Worm (Caenorhabditis elegans): ENCODE measurements around the gene srj-55.

srj-55 gene

ce11 chrV:2813856-2814255 is 43.9 kb downstream of the srj-55 start, which contains the start of gene F54E2.9:
Gene F54E2.9 (minus strand): TSS chrV:2813987.
- TF ChIP-seq chd-7 (tag; optimal IDR thresholded peaks at IDR 0.05) (no peak), aptf-3 (GFP tag; IDR thresholded peaks at IDR 0.05) (no peak), madf-6 (GFP tag; IDR thresholded peaks at IDR 0.05) (no peak), B0019.2 (GFP tag; conservative IDR thresholded peaks at IDR 0.05) (no peak), lin-40 (tag; optimal IDR thresholded peaks at IDR 0.05) (no peak), K11D2.4 (GFP tag; IDR thresholded peaks at IDR 0.05) (no peak), Y53G8AR.9 (GFP tag; conservative IDR thresholded peaks at IDR 0.05) (no peak)

DNA sequence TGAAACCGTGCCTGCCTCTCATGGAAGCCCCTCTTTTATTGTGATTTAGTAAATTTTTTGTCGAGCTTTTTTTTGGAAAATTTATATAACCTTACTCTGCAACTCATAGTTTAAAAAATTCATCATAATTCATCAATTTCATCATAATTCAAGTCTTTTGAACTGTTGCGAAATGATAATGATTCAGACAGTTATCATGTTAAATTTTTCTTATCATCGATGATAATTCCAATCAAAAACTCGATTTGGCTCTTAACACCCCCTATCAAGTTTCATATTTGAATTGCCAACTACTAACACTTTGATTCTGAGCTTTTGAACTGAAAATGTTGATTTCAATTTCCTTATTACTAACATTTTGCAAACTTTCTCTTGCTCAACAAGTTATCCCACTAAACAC is 47.6 kb downstream of the srj-55 start, which contains the start of gene F54E2.1:
Gene F54E2.1, plus strand, starts transcription at position 235 of the 400 bp plus-strand sequence.
- TF ChIP-seq cebp-1 (GFP tag; IDR thresholded peaks at IDR 0.05) (peak; percentile 87), cebp-1 (tag; optimal IDR thresholded peaks at IDR 0.05) (no peak), B0019.2 (GFP tag; conservative IDR thresholded peaks at IDR 0.05) (no peak), nhr-80 (tag; optimal IDR thresholded peaks at IDR 0.05) (peak; percentile 82)

DNA sequence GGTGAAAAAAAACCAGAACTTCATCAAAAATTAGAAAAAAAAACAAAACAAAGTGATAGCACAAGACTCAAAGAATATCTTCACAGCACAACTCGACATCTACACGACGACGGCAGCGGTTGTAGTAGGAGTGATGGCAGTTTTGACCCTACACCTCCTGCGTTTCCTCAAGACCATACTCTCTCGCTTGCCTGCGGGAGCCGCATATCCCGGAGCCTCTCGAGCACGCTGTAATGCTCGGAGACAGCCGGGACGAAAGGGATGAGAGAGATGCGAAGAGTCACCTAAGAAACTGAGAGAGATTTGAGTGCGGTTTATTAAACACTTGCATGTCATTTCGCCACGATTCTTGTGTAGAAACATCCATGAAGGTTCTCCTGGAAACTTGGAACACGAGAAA is 48.3 kb downstream of the srj-55 start:
- TF ChIP-seq unc-130 (GFP tag; optimal IDR thresholded peaks at IDR 0.05), result no peak
- TF ChIP-seq ztf-18 (tag; optimal IDR thresholded peaks at IDR 0.05), result no peak
- no peak for TF ChIP-seq attf-6 (GFP tag; IDR thresholded peaks at IDR 0.05)
- TF ChIP-seq madf-3 (GFP tag; IDR thresholded peaks at IDR 0.05), result no peak

DNA sequence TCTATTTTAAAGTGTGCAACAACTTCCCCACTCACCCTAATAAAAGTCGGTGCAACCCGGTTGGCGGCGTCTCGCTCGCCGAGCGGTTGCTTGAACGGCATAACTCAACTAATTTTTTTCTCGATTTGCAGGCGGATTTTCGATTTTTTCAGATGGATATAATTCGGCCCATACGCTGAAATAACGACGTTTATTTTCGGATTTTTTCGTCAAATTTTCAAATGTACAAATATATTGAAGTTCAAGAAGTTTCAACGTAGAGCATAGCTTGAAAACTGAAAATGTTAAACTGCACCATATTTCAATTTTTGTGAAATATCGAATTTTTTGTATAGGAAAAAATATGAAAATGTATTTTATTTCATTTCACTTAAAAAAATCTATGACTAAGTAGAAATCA is 50.0 kb downstream of the srj-55 start, which contains the start of gene ketn-1:
Gene ketn-1, minus strand, starts transcription at position 101 of the 400 bp plus-strand sequence.
- TF ChIP-seq somi-1 (GFP tag; optimal IDR thresholded peaks at IDR 0.05) (no peak), lsl-1 (GFP tag; optimal IDR thresholded peaks at IDR 0.05) (no peak), ztf-3 (GFP tag; optimal IDR thresholded peaks at IDR 0.05) (no peak), attf-6 (GFP tag; IDR thresholded peaks at IDR 0.05) (no peak), hmg-20 (GFP tag; IDR thresholded peaks at IDR 0.05) (no peak), B0035.1 (tag; optimal IDR thresholded peaks at IDR 0.05) (no peak), snpc-4 (GFP tag; optimal IDR thresholded peaks at IDR 0.05) (no peak), snpc-4 (tag; optimal IDR thresholded peaks at IDR 0.05) (no peak), lag-1 (GFP tag; IDR thresholded peaks at IDR 0.05) (no peak), let-526 (GFP tag; IDR thresholded peaks at IDR 0.05) (no peak), hrde-1 (tag; optimal IDR thresholded peaks at IDR 0.05; ENCODE audit: borderline replicate concordance) (no peak), ceh-27 (GFP tag; optimal IDR thresholded peaks at IDR 0.05) (no peak), F37B4.10 (GFP tag; IDR thresholded peaks at IDR 0.05) (no peak), F55B11.4 (tag; optimal IDR thresholded peaks at IDR 0.05; ENCODE audit: borderline replicate concordance, insufficient read depth) (no peak), lir-1 (GFP tag; conservative IDR thresholded peaks at IDR 0.05) (no peak), ztf-22 (GFP tag; optimal IDR thresholded peaks at IDR 0.05) (no peak), egl-44 (GFP tag; IDR thresholded peaks at IDR 0.05) (no peak), hlh-12 (tag; optimal IDR thresholded peaks at IDR 0.05) (no peak), rpc-1 (optimal IDR thresholded peaks at IDR 0.05) (no peak), rpc-1 (tag; optimal IDR thresholded peaks at IDR 0.05) (no peak), Y95B8A.8 (GFP tag; IDR thresholded peaks at IDR 0.05) (no peak)
